Fruit fly (Drosophila melanogaster) whole organism, embryonic: Measurements from ENCODE around the gene Oatp26F.

Source experiments
- Aef1 ChIP-seq: fragments of 200-800 bp; sonication (Bioruptor generic); IDR thresholded peaks from 3 replicates; pipeline ENCODE4 v1.3.6; 2022; ENCODE audit warnings: missing biosample characterization, missing genetic modification characterization
- Bteb2 ChIP-seq: fragments of 200-800 bp; sonication (Bioruptor generic); optimal IDR thresholded peaks from 2 replicates; lab custom pipeline; 2016; ENCODE audit warnings: missing biosample characterization, missing genetic modification characterization
- CG10543 ChIP-seq: fragments of 200-800 bp; sonication (Bioruptor generic); optimal IDR thresholded peaks from 3 replicates; lab custom pipeline; 2017; ENCODE audit warnings: missing biosample characterization, mild to moderate bottlenecking, missing genetic modification characterization, moderate library complexity
- CG12391 ChIP-seq: fragments of 200-800 bp; sonication (Bioruptor generic); optimal IDR thresholded peaks from 3 replicates; lab custom pipeline; 2018; ENCODE audit warnings: missing biosample characterization, mild to moderate bottlenecking, missing genetic modification characterization, moderate library complexity
- CG12769 ChIP-seq: fragments of 200-800 bp; sonication (Bioruptor generic); optimal IDR thresholded peaks from 2 replicates; lab custom pipeline; 2019; ENCODE audit warnings: missing biosample characterization, mild to moderate bottlenecking, missing genetic modification characterization, moderate library complexity
- CG13287 ChIP-seq: fragments of 200-800 bp; sonication (Bioruptor generic); IDR thresholded peaks from 2 replicates; pipeline ENCODE4 v1.3.6; 2022; ENCODE audit warnings: missing biosample characterization, missing genetic modification characterization; ENCODE audit not compliant: partially characterized antibody
- CG14667 ChIP-seq: fragments of 200-800 bp; sonication (Bioruptor generic); IDR thresholded peaks from 2 replicates; pipeline ENCODE4 v1.3.6; 2022; ENCODE audit warnings: missing biosample characterization, missing genetic modification characterization
- CG15073 ChIP-seq: fragments of 200-800 bp; sonication (Bioruptor generic); optimal IDR thresholded peaks from 2 replicates; lab custom pipeline; 2016; ENCODE audit warnings: missing biosample characterization, missing genetic modification characterization
- CG16863 ChIP-seq: fragments of 200-800 bp; sonication (Bioruptor generic); optimal IDR thresholded peaks from 3 replicates; lab custom pipeline; 2016; ENCODE audit warnings: missing biosample characterization, missing genetic modification characterization
- CG17328 ChIP-seq: fragments of 200-800 bp; sonication (Bioruptor generic); IDR thresholded peaks from 2 replicates; pipeline ENCODE4 v1.3.6; 2022; ENCODE audit warnings: missing biosample characterization, missing genetic modification characterization
- CG17612 ChIP-seq: fragments of 200-800 bp; sonication (Bioruptor generic); IDR thresholded peaks from 2 replicates; pipeline ENCODE4 v1.3.6; 2022; ENCODE audit warnings: missing biosample characterization, missing genetic modification characterization
- CG2199 ChIP-seq: fragments of 200-800 bp; sonication (Bioruptor generic); IDR thresholded peaks from 3 replicates; pipeline ENCODE4 v1.3.6; 2022; ENCODE audit warnings: missing biosample characterization, missing genetic modification characterization
- CG30431 ChIP-seq: fragments of 200-800 bp; sonication (Bioruptor generic); optimal IDR thresholded peaks from 2 replicates; lab custom pipeline; 2017; ENCODE audit warnings: missing biosample characterization, missing genetic modification characterization
- CG3065 ChIP-seq: fragments of 200-800 bp; sonication (Bioruptor generic); optimal IDR thresholded peaks from 2 replicates; lab custom pipeline; 2016; ENCODE audit warnings: missing biosample characterization, missing genetic modification characterization
- CG34224 ChIP-seq: fragments of 200-800 bp; sonication (Bioruptor generic); IDR thresholded peaks from 3 replicates; pipeline ENCODE4 v1.3.6; 2022; ENCODE audit warnings: missing biosample characterization, missing genetic modification characterization; ENCODE audit not compliant: partially characterized antibody
- CG7357 ChIP-seq: fragments of 200-800 bp; sonication (Bioruptor generic); IDR thresholded peaks from 3 replicates; pipeline ENCODE4 v1.3.6; 2022; ENCODE audit warnings: missing biosample characterization, missing genetic modification characterization
- CG7839 ChIP-seq: fragments of 200-800 bp; sonication (Bioruptor generic); optimal IDR thresholded peaks from 3 replicates; lab custom pipeline; 2018; ENCODE audit warnings: missing biosample characterization, mild to moderate bottlenecking, missing genetic modification characterization, moderate library complexity
- CG7987 ChIP-seq: fragments of 200-800 bp; sonication (Bioruptor generic); optimal IDR thresholded peaks from 2 replicates; lab custom pipeline; 2018; ENCODE audit warnings: missing biosample characterization, mild to moderate bottlenecking, missing genetic modification characterization, moderate library complexity
- CG9727 ChIP-seq: fragments of 200-800 bp; sonication (Bioruptor generic); optimal IDR thresholded peaks from 3 replicates; lab custom pipeline; 2017; ENCODE audit warnings: missing biosample characterization, mild to moderate bottlenecking, missing genetic modification characterization
- Deaf1 ChIP-seq: fragments of 200-800 bp; optimal IDR thresholded peaks from 3 replicates; lab custom pipeline; 2019; ENCODE audit warnings: missing biosample characterization, mild to moderate bottlenecking, missing genetic modification characterization, moderate library complexity
- Doc2 ChIP-seq: fragments of 200-800 bp; sonication (Bioruptor generic); IDR thresholded peaks from 2 replicates; pipeline ENCODE4 v1.3.6; 2022; ENCODE audit warnings: missing biosample characterization, missing genetic modification characterization
- Dp ChIP-seq: fragments of 200-800 bp; sonication (Bioruptor generic); optimal IDR thresholded peaks from 2 replicates; lab custom pipeline; 2018; ENCODE audit warnings: missing biosample characterization, mild to moderate bottlenecking, missing genetic modification characterization, moderate library complexity
- E2f1 ChIP-seq: fragments of 200-800 bp; sonication (Bioruptor generic); IDR thresholded peaks from 2 replicates; pipeline ENCODE4 v1.3.6; 2022; ENCODE audit warnings: missing biosample characterization, missing genetic modification characterization
- Hr51 ChIP-seq, 2 experiments: fragments of 200-800 bp; sonication (Bioruptor generic); optimal IDR thresholded peaks; 2 replicates in 1 of 2; 3 replicates in 1 of 2; lab custom pipeline; 2016 to 2018; ENCODE audit warnings: missing biosample characterization in 2 of 2, missing genetic modification characterization in 2 of 2, mild to moderate bottlenecking in 1 of 2, moderate library complexity in 1 of 2
- Kr ChIP-seq: fragments of 200-800 bp; sonication (Bioruptor generic); optimal IDR thresholded peaks from 2 replicates; lab custom pipeline; 2017; ENCODE audit warnings: missing biosample characterization, mild to moderate bottlenecking, missing genetic modification characterization
- PHDP ChIP-seq: fragments of 200-800 bp; sonication (Bioruptor generic); optimal IDR thresholded peaks from 3 replicates; lab custom pipeline; 2018; ENCODE audit warnings: missing biosample characterization, mild to moderate bottlenecking, missing genetic modification characterization, moderate library complexity
- Rx ChIP-seq: fragments of 200-800 bp; sonication (Bioruptor generic); IDR thresholded peaks from 2 replicates; pipeline ENCODE4 v1.3.6; 2022; ENCODE audit warnings: missing biosample characterization, missing genetic modification characterization
- Tbp ChIP-seq: fragments of >200 bp; optimal IDR thresholded peaks from 2 replicates; lab custom pipeline; 2018; ENCODE audit warnings: missing biosample characterization, missing genetic modification characterization
- Xbp1 ChIP-seq: fragments of 200-800 bp; sonication (Bioruptor generic); optimal IDR thresholded peaks from 3 replicates; lab custom pipeline; 2016; ENCODE audit warnings: missing biosample characterization, mild to moderate bottlenecking, missing genetic modification characterization
- da ChIP-seq: fragments of 200-800 bp; sonication (Bioruptor generic); optimal IDR thresholded peaks from 2 replicates; lab custom pipeline; 2016; ENCODE audit warnings: missing biosample characterization, missing genetic modification characterization
- ems ChIP-seq: fragments of 200-800 bp; sonication (Bioruptor generic); optimal IDR thresholded peaks from 3 replicates; lab custom pipeline; 2016; ENCODE audit warnings: missing biosample characterization, missing genetic modification characterization
- fd3F ChIP-seq: fragments of 200-800 bp; sonication (Bioruptor generic); optimal IDR thresholded peaks from 2 replicates; lab custom pipeline; 2018; ENCODE audit warnings: missing biosample characterization, mild to moderate bottlenecking, missing genetic modification characterization, moderate library complexity
- fu2 ChIP-seq: fragments of 200-800 bp; sonication (Bioruptor generic); optimal IDR thresholded peaks from 2 replicates; lab custom pipeline; 2016; ENCODE audit warnings: missing biosample characterization, missing genetic modification characterization
- gfzf ChIP-seq: fragments of 200-800 bp; sonication (Bioruptor generic); optimal IDR thresholded peaks from 2 replicates; lab custom pipeline; 2016; ENCODE audit warnings: missing biosample characterization, mild to moderate bottlenecking, missing genetic modification characterization, moderate library complexity
- hkb ChIP-seq, 2 experiments: fragments of 200-800 bp in 1 of 2; fragments of >200 bp in 1 of 2; sonication (Bioruptor generic) in 1 of 2; IDR thresholded peaks in 1 of 2; optimal IDR thresholded peaks in 1 of 2; 2 replicates each; pipeline versions ENCODE4 v1.3.6 to Lab custom; 2017 to 2022; ENCODE audit warnings: missing biosample characterization in 1 of 2, missing genetic modification characterization in 1 of 2
- jumu ChIP-seq: fragments of 200-800 bp; sonication (Bioruptor generic); optimal IDR thresholded peaks from 3 replicates; lab custom pipeline; 2016; ENCODE audit warnings: missing biosample characterization, missing genetic modification characterization
- lbe ChIP-seq: fragments of 200-800 bp; sonication (Bioruptor generic); optimal IDR thresholded peaks from 2 replicates; lab custom pipeline; 2016; ENCODE audit warnings: missing biosample characterization, mild to moderate bottlenecking, missing genetic modification characterization
- lmd ChIP-seq: fragments of 200-800 bp; sonication (Bioruptor generic); IDR thresholded peaks from 2 replicates; pipeline ENCODE4 v1.3.6; 2022; ENCODE audit warnings: missing biosample characterization, missing genetic modification characterization
- nerfin-2 ChIP-seq: fragments of 200-800 bp; sonication (Bioruptor generic); IDR thresholded peaks from 2 replicates; pipeline ENCODE4 v1.3.6; 2022; ENCODE audit warnings: missing biosample characterization, missing genetic modification characterization; ENCODE audit not compliant: partially characterized antibody
- run ChIP-seq: fragments of 200-800 bp; sonication (Bioruptor generic); optimal IDR thresholded peaks from 3 replicates; lab custom pipeline; 2018; ENCODE audit warnings: missing biosample characterization, mild to moderate bottlenecking, missing genetic modification characterization
- sd ChIP-seq: fragments of 200-800 bp; sonication (Bioruptor generic); optimal IDR thresholded peaks from 3 replicates; lab custom pipeline; 2018; ENCODE audit warnings: missing biosample characterization, mild to moderate bottlenecking, missing genetic modification characterization, moderate library complexity
- sens ChIP-seq: fragments of 200-800 bp; sonication (Bioruptor generic); peaks from one replicate; lab custom pipeline; 2016; ENCODE audit warnings: missing biosample characterization, missing genetic modification characterization
- sima ChIP-seq: fragments of 200-800 bp; sonication (Bioruptor generic); optimal IDR thresholded peaks from 2 replicates; lab custom pipeline; 2016; ENCODE audit warnings: missing biosample characterization, missing genetic modification characterization
- slbo ChIP-seq: fragments of 200-800 bp; sonication (Bioruptor generic); IDR thresholded peaks from 2 replicates; pipeline ENCODE4 v1.3.6; 2022; ENCODE audit warnings: missing biosample characterization, missing genetic modification characterization
- sna ChIP-seq: fragments of 200-800 bp; sonication (Bioruptor generic); IDR thresholded peaks from 2 replicates; pipeline ENCODE4 v1.3.6; 2022; ENCODE audit warnings: missing biosample characterization, missing genetic modification characterization; ENCODE audit not compliant: partially characterized antibody
- sob ChIP-seq: fragments of 200-800 bp; sonication (Bioruptor generic); IDR thresholded peaks from 2 replicates; pipeline ENCODE4 v1.3.6; 2022; ENCODE audit warnings: missing biosample characterization, missing genetic modification characterization
- sug ChIP-seq: fragments of 200-800 bp; optimal IDR thresholded peaks from 2 replicates; lab custom pipeline; 2019; ENCODE audit warnings: missing biosample characterization, mild to moderate bottlenecking, missing genetic modification characterization, moderate library complexity
- vvl ChIP-seq: fragments of 200-800 bp; sonication (Bioruptor generic); IDR thresholded peaks from 2 replicates; pipeline ENCODE4 v1.3.6; 2022; ENCODE audit warnings: missing biosample characterization, missing genetic modification characterization

Gene Oatp26F

dm6 chr2L:6673211-6674012 is 41.2 kb upstream of the Oatp26F start, which contains the start of gene Spn27A (continued):
- peak; percentile 22 for TF ChIP-seq CG30431 (GFP tag; lab: Kevin White, UChicago)
- no peak for TF ChIP-seq CG2199 (GFP tag; lab: Robert Waterston, UW)
- no peak for TF ChIP-seq CG15073 (GFP tag; lab: Kevin White, UChicago)
- TF ChIP-seq Tbp (GFP tag; lab: Kevin White, UChicago), result no peak
- TF ChIP-seq hkb (optimal IDR thresholded peaks at IDR 0.05; lab: Kevin White, UChicago), result no peak
- peak; percentile 50; the same call in 1 of the 2 replicates for TF ChIP-seq hkb (GFP tag; IDR thresholded peaks at IDR 0.05; lab: Robert Waterston, UW)
- no peak for TF ChIP-seq sna (GFP tag; lab: Robert Waterston, UW)
- no peak for TF ChIP-seq Kr (GFP tag; lab: Kevin White, UChicago)
- TF ChIP-seq CG7987, result no peak
- TF ChIP-seq CG7357, result peak; percentile 44; the same call in 1 of the 3 replicates
- TF ChIP-seq CG7839 (tag; lab: Kevin White, UChicago), result no peak
- no peak for TF ChIP-seq run (tag; lab: Kevin White, UChicago)
- TF ChIP-seq CG17612 (GFP tag; lab: Robert Waterston, UW), result no peak
- TF ChIP-seq nerfin-2 (GFP tag; lab: Robert Waterston, UW), result no peak
- peak; percentile 64 for TF ChIP-seq Xbp1 (GFP tag; lab: Kevin White, UChicago)
- TF ChIP-seq Rx (GFP tag; lab: Robert Waterston, UW), result no peak

DNA sequence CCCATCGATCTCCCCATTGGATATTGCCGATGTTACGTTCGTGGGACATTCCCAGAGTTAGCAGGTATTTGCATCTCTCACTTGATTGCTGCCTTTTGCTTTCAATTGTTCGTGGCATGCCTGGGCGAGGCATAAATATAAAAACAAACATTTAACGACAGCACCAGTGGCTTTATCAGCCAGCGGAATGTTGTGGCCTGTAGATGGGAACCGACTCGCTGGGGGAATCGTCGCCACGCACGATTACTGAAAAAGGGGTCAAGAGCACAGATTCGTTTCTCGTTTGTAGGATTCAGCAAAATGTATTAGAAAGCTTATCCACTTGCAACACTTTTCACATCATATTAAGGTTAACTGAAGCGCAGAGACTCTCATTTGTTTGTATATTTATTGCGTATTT is 39.2 kb upstream of the Oatp26F start:
- TF ChIP-seq lmd (GFP tag; lab: Robert Waterston, UW), result no peak
- TF ChIP-seq PHDP, result no peak
- TF ChIP-seq sima (GFP tag; lab: Kevin White, UChicago), result no peak
- peak; percentile 73 for TF ChIP-seq sd (tag; lab: Kevin White, UChicago)
- no peak for TF ChIP-seq CG7357
- TF ChIP-seq CG12769 (tag; lab: Kevin White, UChicago), result peak; percentile 35
- peak; percentile 48 for TF ChIP-seq sens (GFP tag; lab: Kevin White, UChicago)
- TF ChIP-seq ems (GFP tag; lab: Kevin White, UChicago), result no peak
- no peak for TF ChIP-seq CG17328
- no peak for TF ChIP-seq vvl
- TF ChIP-seq Aef1 (GFP tag; lab: Robert Waterston, UW), result no peak
- TF ChIP-seq CG34224 (GFP tag; lab: Robert Waterston, UW), result no peak
- no peak for TF ChIP-seq E2f1
- no peak for TF ChIP-seq CG12391 (tag; lab: Kevin White, UChicago)
- TF ChIP-seq Hr51 (GFP tag; optimal IDR thresholded peaks at IDR 0.05; lab: Kevin White, UChicago), result no peak
- TF ChIP-seq CG16863 (GFP tag; lab: Kevin White, UChicago), result no peak
- no peak for TF ChIP-seq CG3065 (GFP tag; lab: Kevin White, UChicago)
- TF ChIP-seq Deaf1 (tag; lab: Kevin White, UChicago), result peak; percentile 46
- TF ChIP-seq CG14667 (GFP tag; lab: Robert Waterston, UW), result no peak
- no peak for TF ChIP-seq sob (GFP tag; lab: Robert Waterston, UW)
- no peak for TF ChIP-seq lbe (GFP tag; lab: Kevin White, UChicago)
- TF ChIP-seq sug (tag; lab: Kevin White, UChicago), result peak; percentile 55
- TF ChIP-seq gfzf (GFP tag; lab: Kevin White, UChicago), result no peak
- TF ChIP-seq fd3F (GFP tag; lab: Kevin White, UChicago), result no peak
- TF ChIP-seq Dp (GFP tag; lab: Kevin White, UChicago), result no peak
- no peak for TF ChIP-seq Bteb2
- TF ChIP-seq Doc2 (GFP tag; lab: Robert Waterston, UW), result no peak
- no peak for TF ChIP-seq fu2 (GFP tag; lab: Kevin White, UChicago)
- no peak for TF ChIP-seq da (GFP tag; lab: Kevin White, UChicago)
- TF ChIP-seq jumu, result no peak
- no peak for TF ChIP-seq CG9727 (GFP tag; lab: Kevin White, UChicago)
- no peak for TF ChIP-seq CG13287
- TF ChIP-seq CG10543 (GFP tag; lab: Kevin White, UChicago), result no peak
- no peak for TF ChIP-seq slbo (GFP tag; lab: Robert Waterston, UW)
